Fruit fly (Drosophila melanogaster) whole organism, prepupa: ENCODE results near the gene OS9.

Source experiments
- Blimp-1 ChIP-seq: fragments of 200-800 bp; sonication (Bioruptor generic); optimal IDR thresholded peaks from 3 replicates; lab custom pipeline; 2017; ENCODE audit warnings: missing biosample characterization, missing genetic modification characterization, mild to moderate bottlenecking, moderate library complexity, missing genetic modification reagents
- CG10631 ChIP-seq: fragments of 200-800 bp; sonication (Bioruptor generic); optimal IDR thresholded peaks from 2 replicates; lab custom pipeline; 2016; ENCODE audit warnings: missing biosample characterization, missing genetic modification characterization
- CG11294 ChIP-seq: fragments of 200-800 bp; sonication (Bioruptor generic); IDR thresholded peaks from 2 replicates; pipeline ENCODE4 v1.3.6; 2022; ENCODE audit warnings: missing biosample characterization, missing genetic modification characterization
- CG11762 ChIP-seq: fragments of 200-800 bp; sonication (Bioruptor generic); optimal IDR thresholded peaks from 3 replicates; lab custom pipeline; 2016; ENCODE audit warnings: missing biosample characterization, missing genetic modification characterization; ENCODE audit not compliant: insufficient read depth
- CG11902 ChIP-seq: fragments of 200-800 bp; sonication (Bioruptor generic); optimal IDR thresholded peaks from 3 replicates; lab custom pipeline; 2016; ENCODE audit warnings: missing biosample characterization, missing genetic modification characterization
- CG15336 ChIP-seq: fragments of 200-800 bp; sonication (Bioruptor generic); IDR thresholded peaks from 2 replicates; pipeline ENCODE4 v1.3.6; 2022; ENCODE audit warnings: missing biosample characterization, missing genetic modification characterization
- CG1621 ChIP-seq: fragments of 200-800 bp; sonication (Bioruptor generic); optimal IDR thresholded peaks from 3 replicates; lab custom pipeline; 2018; ENCODE audit warnings: missing biosample characterization, mild to moderate bottlenecking, missing genetic modification characterization
- CG3032 ChIP-seq: fragments of 200-800 bp; optimal IDR thresholded peaks from 2 replicates; lab custom pipeline; 2019; ENCODE audit warnings: missing biosample characterization, mild to moderate bottlenecking, missing genetic modification characterization, moderate library complexity
- CG32006 ChIP-seq: fragments of 200-800 bp; sonication (Bioruptor generic); optimal IDR thresholded peaks from 3 replicates; lab custom pipeline; 2017; ENCODE audit warnings: missing biosample characterization, mild to moderate bottlenecking, missing genetic modification characterization
- CG34406 ChIP-seq: fragments of 200-800 bp; sonication (Bioruptor generic); optimal IDR thresholded peaks from 3 replicates; lab custom pipeline; 2016; ENCODE audit warnings: missing biosample characterization, missing genetic modification characterization
- CG3919 ChIP-seq: fragments of 200-800 bp; sonication (Bioruptor generic); optimal IDR thresholded peaks from 3 replicates; lab custom pipeline; 2016; ENCODE audit warnings: missing biosample characterization, missing genetic modification characterization
- CG6163 ChIP-seq: fragments of 200-800 bp; sonication (Bioruptor generic); IDR thresholded peaks from 3 replicates; pipeline ENCODE4 v1.3.6; 2022; ENCODE audit warnings: missing biosample characterization, missing genetic modification characterization
- CG6792 ChIP-seq: fragments of 200-800 bp; sonication (Bioruptor generic); optimal IDR thresholded peaks from 3 replicates; lab custom pipeline; 2016; ENCODE audit warnings: missing biosample characterization, missing genetic modification characterization
- CG7368 ChIP-seq: fragments of 200-800 bp; sonication (Bioruptor generic); optimal IDR thresholded peaks from 3 replicates; lab custom pipeline; 2016; ENCODE audit warnings: missing biosample characterization, missing genetic modification characterization
- CG8119 ChIP-seq: fragments of 200-800 bp; sonication (Bioruptor generic); IDR thresholded peaks from 3 replicates; pipeline ENCODE4 v1.3.6; 2022; ENCODE audit warnings: missing biosample characterization, missing genetic modification characterization
- CG8632 ChIP-seq: fragments of 200-800 bp; sonication (Bioruptor generic); optimal IDR thresholded peaks from 3 replicates; lab custom pipeline; 2016; ENCODE audit warnings: missing biosample characterization, missing genetic modification characterization
- Eip75B ChIP-seq: fragments of 200-800 bp; sonication (Bioruptor generic); optimal IDR thresholded peaks from 3 replicates; lab custom pipeline; 2016; ENCODE audit warnings: missing biosample characterization, missing genetic modification characterization
- Eip78C ChIP-seq: fragments of 200-800 bp; sonication (Bioruptor generic); peaks from one replicate; lab custom pipeline; 2016; ENCODE audit warnings: missing biosample characterization, missing genetic modification characterization
- Ets96B ChIP-seq: fragments of 200-800 bp; optimal IDR thresholded peaks from 2 replicates; lab custom pipeline; 2019; ENCODE audit warnings: missing biosample characterization, mild to moderate bottlenecking, missing genetic modification characterization, moderate library complexity
- Hr38 ChIP-seq: sonication (Bioruptor generic); optimal IDR thresholded peaks from 2 replicates; lab custom pipeline; 2016; ENCODE audit warnings: missing biosample characterization, missing genetic modification characterization
- Hr4 ChIP-seq: fragments of 200-800 bp; sonication (Bioruptor generic); optimal IDR thresholded peaks from 3 replicates; lab custom pipeline; 2016; ENCODE audit warnings: missing biosample characterization, missing genetic modification characterization
- Lpt ChIP-seq: fragments of 200-800 bp; sonication (Bioruptor generic); optimal IDR thresholded peaks from 3 replicates; lab custom pipeline; 2016; ENCODE audit warnings: missing biosample characterization, missing genetic modification characterization
- Met ChIP-seq: fragments of 200-800 bp; sonication (Bioruptor generic); optimal IDR thresholded peaks from 3 replicates; lab custom pipeline; 2016; ENCODE audit warnings: missing biosample characterization, missing genetic modification characterization
- OdsH ChIP-seq: fragments of 200-800 bp; sonication (Bioruptor generic); optimal IDR thresholded peaks from 3 replicates; lab custom pipeline; 2016; ENCODE audit warnings: missing biosample characterization, missing genetic modification characterization
- Sox102F ChIP-seq: fragments of 200-800 bp; sonication (Bioruptor generic); optimal IDR thresholded peaks from 2 replicates; lab custom pipeline; 2016; ENCODE audit warnings: missing biosample characterization, mild to moderate bottlenecking, missing genetic modification characterization
- Sox14 ChIP-seq: fragments of 200-800 bp; sonication (Bioruptor generic); optimal IDR thresholded peaks from 3 replicates; lab custom pipeline; 2016; ENCODE audit warnings: missing biosample characterization, missing genetic modification characterization
- acj6 ChIP-seq: fragments of 200-800 bp; sonication (Bioruptor generic); optimal IDR thresholded peaks from 3 replicates; lab custom pipeline; 2016; ENCODE audit warnings: missing biosample characterization, missing genetic modification characterization
- cyc ChIP-seq: fragments of 200-800 bp; sonication (Bioruptor generic); optimal IDR thresholded peaks from 3 replicates; lab custom pipeline; 2016; ENCODE audit warnings: missing biosample characterization, missing genetic modification characterization
- dsx ChIP-seq: fragments of 200-800 bp; optimal IDR thresholded peaks from 3 replicates; lab custom pipeline; 2019; ENCODE audit warnings: missing biosample characterization, mild to moderate bottlenecking, missing genetic modification characterization, moderate library complexity; ENCODE audit not compliant: poor library complexity, severe bottlenecking
- eg ChIP-seq: fragments of 200-800 bp; sonication (Bioruptor generic); IDR thresholded peaks from 3 replicates; pipeline ENCODE4 v1.3.6; 2022; ENCODE audit warnings: missing biosample characterization, missing genetic modification characterization
- esn ChIP-seq: fragments of 200-800 bp; sonication (Bioruptor generic); optimal IDR thresholded peaks from 2 replicates; lab custom pipeline; 2016; ENCODE audit warnings: missing biosample characterization, mild to moderate bottlenecking, missing genetic modification characterization, moderate library complexity
- fd85E ChIP-seq: fragments of 200-800 bp; sonication (Bioruptor generic); optimal IDR thresholded peaks from 3 replicates; lab custom pipeline; 2016; ENCODE audit warnings: missing biosample characterization, missing genetic modification characterization
- fkh ChIP-seq: fragments of 200-800 bp; sonication (Bioruptor generic); optimal IDR thresholded peaks from 3 replicates; lab custom pipeline; 2017; ENCODE audit warnings: missing biosample characterization, mild to moderate bottlenecking, missing genetic modification characterization, moderate library complexity
- lz ChIP-seq: fragments of 200-800 bp; sonication (Bioruptor generic); optimal IDR thresholded peaks from 3 replicates; lab custom pipeline; 2016; ENCODE audit warnings: missing biosample characterization, missing genetic modification characterization
- net ChIP-seq: fragments of 200-800 bp; sonication (Bioruptor generic); optimal IDR thresholded peaks from 3 replicates; lab custom pipeline; 2016; ENCODE audit warnings: missing biosample characterization, missing genetic modification characterization
- pdm3 ChIP-seq: fragments of 200-800 bp; sonication (Bioruptor generic); optimal IDR thresholded peaks from 3 replicates; lab custom pipeline; 2016; ENCODE audit warnings: missing biosample characterization, missing genetic modification characterization
- salr ChIP-seq, 2 experiments: fragments of 200-800 bp; sonication (Bioruptor generic); optimal IDR thresholded peaks; 3 replicates each; lab custom pipeline; 2016 to 2018; ENCODE audit warnings: missing biosample characterization in 2 of 2, missing genetic modification characterization in 2 of 2, mild to moderate bottlenecking in 1 of 2
- ss ChIP-seq, 2 experiments: fragments of 200-800 bp; sonication (Bioruptor generic); optimal IDR thresholded peaks; 2 replicates in 1 of 2; 3 replicates in 1 of 2; lab custom pipeline; 2017 to 2018; ENCODE audit warnings: mild to moderate bottlenecking in 2 of 2, missing biosample characterization in 2 of 2, missing genetic modification characterization in 2 of 2, moderate library complexity in 1 of 2
- svp ChIP-seq: fragments of 200-800 bp; sonication (Bioruptor generic); peaks from one replicate; lab custom pipeline; 2016; ENCODE audit warnings: missing biosample characterization, missing genetic modification characterization

Gene OS9

DNA sequence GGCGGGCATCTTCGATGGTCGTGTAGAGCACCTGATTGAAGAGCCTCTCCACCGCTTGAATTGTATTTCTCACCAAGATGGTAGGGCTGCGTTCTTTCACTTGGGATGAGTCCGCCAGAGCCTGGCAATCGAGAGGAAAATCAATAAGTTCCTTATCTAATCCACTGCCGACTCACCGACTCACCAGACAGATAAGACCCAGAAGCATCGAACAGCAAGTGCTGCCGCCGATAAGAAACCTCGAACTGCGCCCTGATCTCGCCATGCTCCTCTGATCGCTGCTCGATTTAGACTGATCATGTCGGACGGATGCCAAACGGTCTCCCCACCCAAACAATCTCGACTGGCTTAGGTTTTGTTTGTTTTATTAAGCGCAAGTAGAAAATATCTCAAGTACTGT, 1.1 kb upstream of the OS9 start, which contains the start of gene Hf:
TSS of gene Hf (minus strand) at position 296 of the 400 bp plus-strand sequence.
- TF ChIP-seq CG3919 (GFP tag; lab: Kevin White, UChicago) (no peak), Met (no peak), CG15336 (GFP tag; lab: Robert Waterston, UW) (no peak), svp (peak; percentile 93), salr (GFP tag; optimal IDR thresholded peaks at IDR 0.05; lab: Kevin White, UChicago) (no peak), fkh (GFP tag; lab: Kevin White, UChicago) (no peak), CG7368 (no peak), CG3032 (tag; lab: Kevin White, UChicago) (no peak), eg (GFP tag; lab: Robert Waterston, UW) (no peak), ss (GFP tag; optimal IDR thresholded peaks at IDR 0.05; lab: Kevin White, UChicago) (no peak), Blimp-1 (GFP tag; lab: Kevin White, UChicago) (no peak), Sox14 (GFP tag; lab: Kevin White, UChicago) (no peak), Sox102F (no peak), Eip78C (GFP tag; lab: Kevin White, UChicago) (peak; percentile 51), lz (GFP tag; lab: Kevin White, UChicago) (no peak), CG11902 (GFP tag; lab: Kevin White, UChicago) (no peak)
- TF ChIP-seq, all 60 proteins: peak for 2

DNA sequence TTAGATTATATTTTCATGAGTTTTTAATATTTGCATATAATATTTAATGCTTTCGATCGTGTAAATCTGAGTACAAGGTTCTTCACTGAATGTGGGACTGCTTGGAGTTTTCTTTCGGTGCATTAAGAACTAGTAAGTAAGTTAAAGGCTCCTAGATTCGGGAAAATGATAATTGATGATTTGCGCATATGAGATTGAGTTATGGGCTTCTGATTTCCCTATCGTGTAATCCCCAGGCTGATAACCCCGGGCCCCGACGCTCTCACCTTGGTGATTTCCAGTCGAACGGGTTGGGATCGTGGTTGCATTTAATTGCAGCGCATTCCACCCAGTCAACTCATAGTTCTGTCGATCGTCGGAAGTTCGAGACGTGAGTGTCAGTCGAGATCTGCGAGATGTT, 2.5 kb downstream of the OS9 start, which contains the start of gene CG10680:
TSS of gene CG10680 (plus strand) at position 301 of the 400 bp plus-strand sequence.
- TF ChIP-seq svp (no peak), esn (no peak), net (GFP tag; lab: Kevin White, UChicago) (no peak), CG8119 (GFP tag; lab: Robert Waterston, UW) (no peak)

DNA sequence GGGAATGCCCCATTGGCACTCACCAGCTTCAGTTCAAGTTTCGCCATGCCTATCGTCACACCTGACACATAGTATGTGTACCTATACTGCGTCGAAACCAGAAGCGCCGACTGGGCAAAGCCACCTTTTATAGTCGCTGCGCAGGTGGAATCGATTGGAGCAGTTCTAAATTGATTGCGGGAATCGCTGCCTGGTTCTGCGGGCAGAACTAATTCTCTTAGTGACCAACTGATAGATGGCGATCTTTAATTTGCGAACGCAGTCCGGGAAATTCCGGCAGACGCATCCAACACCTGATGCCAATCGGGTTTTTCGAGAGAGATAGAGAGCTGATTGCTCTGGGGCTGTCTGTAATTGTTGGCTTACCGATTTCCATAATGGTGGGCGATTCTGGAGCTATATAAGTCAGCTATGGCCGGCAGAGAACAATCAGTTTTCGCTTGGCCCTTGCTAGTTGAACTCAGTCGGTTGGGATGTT, 4.0 kb downstream of the OS9 start, which contains the start of the genes CG13965 and CG16772:
TSS of gene CG13965 (minus strand) at position 101 of the 478 bp plus-strand sequence.
TSS of gene CG16772 (plus strand) at position 428 of the 478 bp plus-strand sequence.
- TF ChIP-seq cyc (GFP tag; lab: Kevin White, UChicago): no peak
- TF ChIP-seq CG34406 (GFP tag; lab: Kevin White, UChicago): no peak
- no peak for TF ChIP-seq OdsH (GFP tag; lab: Kevin White, UChicago)
- no peak for TF ChIP-seq Eip78C (GFP tag; lab: Kevin White, UChicago)
- no peak for TF ChIP-seq Lpt
- no peak for TF ChIP-seq CG1621 (tag; lab: Kevin White, UChicago)
- no peak for TF ChIP-seq CG11294
- no peak for TF ChIP-seq Ets96B (tag; lab: Kevin White, UChicago)
- no peak for TF ChIP-seq Met
- no peak for TF ChIP-seq CG8632 (GFP tag; lab: Kevin White, UChicago)
- no peak for TF ChIP-seq Eip75B
- TF ChIP-seq CG32006 (GFP tag; lab: Kevin White, UChicago): no peak
- no peak for TF ChIP-seq CG3919 (GFP tag; lab: Kevin White, UChicago)
- no peak for TF ChIP-seq CG10631 (GFP tag; lab: Kevin White, UChicago)
- TF ChIP-seq Hr38 (GFP tag; lab: Kevin White, UChicago): no peak

DNA sequence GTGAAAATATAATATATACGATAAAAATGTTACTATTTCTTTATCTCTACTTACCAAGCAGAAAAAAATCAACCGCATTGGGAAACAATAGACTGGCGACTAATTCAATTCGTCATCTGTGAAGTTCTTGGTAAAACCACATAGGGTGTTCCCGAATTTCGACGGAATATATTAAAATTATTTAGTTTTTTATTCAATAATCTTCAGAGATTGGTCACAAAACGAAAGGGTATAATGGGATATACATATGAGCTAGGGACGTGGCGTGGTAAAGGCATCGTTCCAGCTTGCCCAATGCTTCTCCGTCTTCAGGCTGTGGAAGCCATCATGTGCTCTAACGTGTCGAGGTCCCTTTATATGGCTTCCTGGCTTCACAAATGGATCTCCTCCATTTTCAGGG, 4.7 kb downstream of the OS9 start, which contains the start of gene CG42866:
TSS of gene CG42866 (minus strand) at position 101 of the 400 bp plus-strand sequence.
- TF ChIP-seq CG15336 (GFP tag; lab: Robert Waterston, UW) (no peak), acj6 (GFP tag; lab: Kevin White, UChicago) (no peak), Eip78C (GFP tag; lab: Kevin White, UChicago) (peak; percentile 31), pdm3 (no peak), CG8632 (GFP tag; lab: Kevin White, UChicago) (no peak), cyc (GFP tag; lab: Kevin White, UChicago) (no peak), svp (peak; percentile 30)

DNA sequence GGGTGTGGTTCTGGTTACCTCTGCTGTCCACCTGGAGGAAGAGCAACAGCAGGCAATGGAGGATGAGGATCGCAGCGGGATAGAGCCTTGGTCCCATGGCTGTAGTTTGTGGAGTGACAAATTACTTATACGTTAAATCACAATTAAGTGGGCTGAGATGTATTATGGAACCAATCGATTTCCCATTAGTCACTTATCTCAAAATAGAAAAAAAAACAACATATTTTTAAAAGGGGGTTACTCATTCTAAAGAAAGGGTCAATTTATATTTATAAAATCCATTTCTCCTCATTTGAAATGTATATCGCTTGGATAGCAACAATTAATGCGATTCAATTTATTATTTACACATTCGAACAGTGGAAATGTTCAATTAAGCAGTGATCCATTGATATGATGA, 5.4 kb downstream of the OS9 start, which contains the start of gene CG34051:
TSS of gene CG34051 (minus strand) at position 101 of the 400 bp plus-strand sequence.
- TF ChIP-seq CG6792 (GFP tag; lab: Kevin White, UChicago): no peak
- TF ChIP-seq salr (GFP tag; optimal IDR thresholded peaks at IDR 0.05; lab: Kevin White, UChicago): no peak
- TF ChIP-seq Hr4 (GFP tag; lab: Kevin White, UChicago): no peak
- no peak for TF ChIP-seq CG6163 (GFP tag; lab: Robert Waterston, UW)
- no peak for TF ChIP-seq CG11762
- TF ChIP-seq cyc (GFP tag; lab: Kevin White, UChicago): no peak
- no peak for TF ChIP-seq fd85E
- no peak for TF ChIP-seq dsx (GFP tag; lab: Kevin White, UChicago)
- TF ChIP-seq Blimp-1 (GFP tag; lab: Kevin White, UChicago): no peak
- no peak for TF ChIP-seq pdm3
